Worm (Caenorhabditis elegans) whole organism, dauer: ENCODE measurements around the gene clec-214.

Experiments used
- unc-62 ChIP-seq: sonication (generic microtip); optimal IDR thresholded peaks from 2 replicates; lab custom pipeline; 2017; ENCODE audit warnings: missing biosample characterization, missing genetic modification reagents, missing genetic modification characterization

The clec-214 gene

ce11 chrV:7609698-7610420 is at the start of gene clec-214, which contains the start of gene folt-3:
Gene clec-214 (plus strand): TSS chrV:7610370.
Gene folt-3 (minus strand): TSS chrV:7609748.
- TF ChIP-seq unc-62: no peak

ce11 chrV:7562947-7563346 is 47.2 kb upstream of the clec-214 start, which contains the start of gene F19F10.1:
Gene F19F10.1 (plus strand): TSS chrV:7563247.
- TF ChIP-seq unc-62: no peak

- no peak for TF ChIP-seq unc-62
Measured at ce11 chrV:7570290-7570689, 39.9 kb upstream of the clec-214 start, which contains the start of gene clec-212. Gene clec-212 (minus strand): TSS chrV:7570390.

ce11 chrV:7570955-7571354 is 39.2 kb upstream of the clec-214 start, which contains the start of gene F19F10.14:
Gene F19F10.14 (minus strand): TSS chrV:7571055.
- TF ChIP-seq unc-62: no peak

- no peak for TF ChIP-seq unc-62
Measured at ce11 chrV:7575563-7575962, 34.6 kb upstream of the clec-214 start, which contains the start of the genes snu-66 and ints-9. Gene snu-66 (minus strand): TSS chrV:7575670. Gene ints-9 (plus strand): TSS chrV:7575802.

ce11 chrV:7580378-7580777 is 29.8 kb upstream of the clec-214 start, which contains the start of gene ets-6:
Gene ets-6 (minus strand): TSS chrV:7580546.
- TF ChIP-seq unc-62: no peak

- TF ChIP-seq unc-62: no peak
Measured at ce11 chrV:7587637-7588036, 22.5 kb upstream of the clec-214 start, which contains the start of the genes F19F10.11 and C50E3.5. Gene F19F10.11 (minus strand): TSS chrV:7587704. Gene C50E3.5 (plus strand): TSS chrV:7587996.

- no peak for TF ChIP-seq unc-62
Measured at ce11 chrV:7590454-7590853, 19.7 kb upstream of the clec-214 start, which contains the start of gene C50E3.6. Gene C50E3.6 (minus strand): TSS chrV:7590554.

- no peak for TF ChIP-seq unc-62
Measured at ce11 chrV:7595132-7595531, 15.0 kb upstream of the clec-214 start.

- no peak for TF ChIP-seq unc-62
Measured at ce11 chrV:7598269-7598668, 11.9 kb upstream of the clec-214 start, which contains the start of gene C50E3.7. Gene C50E3.7 (minus strand): TSS chrV:7598369.

ce11 chrV:7600149-7600548 is 10.0 kb upstream of the clec-214 start, which contains the start of gene C50E3.9:
Gene C50E3.9 (minus strand): TSS chrV:7600249.
- TF ChIP-seq unc-62: no peak

- no peak for TF ChIP-seq unc-62
Measured at ce11 chrV:7601443-7601842, 8.7 kb upstream of the clec-214 start, which contains the start of gene scl-26. Gene scl-26 (minus strand): TSS chrV:7601543.

- no peak for TF ChIP-seq unc-62
Measured at ce11 chrV:7603404-7603803, 6.8 kb upstream of the clec-214 start, which contains the start of gene C50E3.11. Gene C50E3.11 (minus strand): TSS chrV:7603486.

- TF ChIP-seq unc-62: no peak
Measured at ce11 chrV:7604858-7605257, 5.3 kb upstream of the clec-214 start, which contains the start of gene clec-213. Gene clec-213 (plus strand): TSS chrV:7605158.

ce11 chrV:7612044-7612443 is 1.9 kb downstream of the clec-214 start, which contains the start of gene clec-215:
Gene clec-215 (plus strand): TSS chrV:7612344.
- no peak for TF ChIP-seq unc-62

ce11 chrV:7618114-7618513 is 7.9 kb downstream of the clec-214 start, which contains the start of gene C50E3.15:
Gene C50E3.15 (plus strand): TSS chrV:7618414.
- no peak for TF ChIP-seq unc-62

ce11 chrV:7622011-7622465 is 11.9 kb downstream of the clec-214 start, which contains the start of gene C50E3.12:
Gene C50E3.12 (minus strand): TSS chrV:7622061.
- TF ChIP-seq unc-62: no peak
